Fruit fly (Drosophila melanogaster): ENCODE results near the gene CG43095.

DNA sequence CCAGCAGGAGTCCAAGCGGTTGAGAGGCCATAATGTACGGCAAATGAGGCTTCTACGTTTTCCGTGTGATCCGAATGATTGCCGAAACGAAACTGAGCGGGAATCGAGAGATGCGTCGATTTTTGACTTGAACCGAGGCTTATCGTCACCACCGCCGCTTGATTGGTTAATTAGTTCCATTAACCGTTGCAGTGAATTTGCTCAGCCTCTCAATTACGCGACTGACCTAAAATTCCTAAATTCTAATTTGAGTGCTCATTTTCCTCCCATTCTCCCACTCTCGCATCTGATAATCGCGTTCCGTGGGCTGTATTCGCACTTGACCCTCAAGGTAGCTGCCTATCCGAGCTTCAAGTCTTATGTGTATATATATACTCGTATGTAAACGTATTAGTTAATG, 5.5 kb downstream of the CG43095 start, which contains the start of gene Nepl15:
- no peak for TF ChIP-seq pan (optimal IDR thresholded peaks at IDR 0.05)
- no peak for TF ChIP-seq EcR (GFP tag; optimal IDR thresholded peaks at IDR 0.05)
- no peak for TF ChIP-seq Dll (optimal IDR thresholded peaks at IDR 0.05)
- no peak for TF ChIP-seq CG8478 (optimal IDR thresholded peaks at IDR 0.05)
- no peak for TF ChIP-seq usp (GFP tag; optimal IDR thresholded peaks at IDR 0.05)
- no peak for TF ChIP-seq psq (optimal IDR thresholded peaks at IDR 0.05)
